Worm (Caenorhabditis elegans) whole organism, L2 larva: Measurements from ENCODE around the gene F19B2.5.

Source experiments
- F13H6.1 ChIP-seq: sonication (generic microtip); optimal IDR thresholded peaks from 2 replicates; lab custom pipeline; 2016; ENCODE audit warnings: missing genetic modification characterization, missing compliant biosample characterization
- ama-1 ChIP-seq: fragments of 150-350 bp; optimal IDR thresholded peaks from 2 replicates; lab custom pipeline; 2018; ENCODE audit warnings: inconsistent platforms
- fos-1 ChIP-seq: fragments of 150-350 bp; optimal IDR thresholded peaks from 2 replicates; lab custom pipeline; 2014; ENCODE audit warnings: missing biosample characterization, missing genetic modification characterization
- lin-13 ChIP-seq: fragments of 150-350 bp; optimal IDR thresholded peaks from 2 replicates; lab custom pipeline; 2014; ENCODE audit warnings: missing biosample characterization, missing genetic modification reagents, missing genetic modification characterization
- lin-39 ChIP-seq: fragments of 150-350 bp; optimal IDR thresholded peaks from 2 replicates; lab custom pipeline; 2014; ENCODE audit warnings: missing biosample characterization, missing genetic modification reagents, missing genetic modification characterization
- nhr-12 ChIP-seq: fragments of 150-350 bp; optimal IDR thresholded peaks from 2 replicates; lab custom pipeline; 2014; ENCODE audit warnings: missing biosample characterization, missing genetic modification characterization
- nhr-77 ChIP-seq: fragments of 150-350 bp; optimal IDR thresholded peaks from 2 replicates; lab custom pipeline; 2014; ENCODE audit warnings: missing biosample characterization, missing genetic modification characterization
- unc-39 ChIP-seq: fragments of 150-350 bp; optimal IDR thresholded peaks from 2 replicates; lab custom pipeline; 2014; ENCODE audit warnings: missing biosample characterization, missing genetic modification characterization

DNA sequence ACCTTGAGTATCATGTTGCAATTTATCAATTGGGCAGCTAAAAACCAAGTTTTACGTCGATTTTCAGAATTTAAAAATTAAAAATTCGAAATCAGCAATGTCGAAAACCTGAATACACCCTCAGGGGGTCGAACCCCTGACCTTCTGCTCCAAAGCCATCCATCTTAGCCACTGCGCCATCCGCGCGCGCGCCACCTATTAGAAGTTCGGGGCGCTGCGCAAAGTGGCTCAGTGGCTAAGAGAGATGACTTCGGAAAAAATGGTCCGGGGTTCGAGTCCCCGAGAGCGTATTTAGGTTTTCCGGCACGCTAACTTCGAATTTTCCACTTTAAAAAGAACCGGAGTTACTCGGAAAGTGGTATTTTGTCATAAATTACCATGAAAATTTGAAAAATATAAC lies 39.6 kb downstream of the F19B2.5 start:
- TF ChIP-seq lin-39 (tag; lab: Kevin White, UChicago) (no peak), ama-1 (no peak), unc-39 (no peak), F13H6.1 (tag; lab: Kevin White, UChicago) (no peak), fos-1 (tag; lab: Kevin White, UChicago) (no peak), lin-13 (no peak), nhr-77 (tag; lab: Kevin White, UChicago) (no peak), nhr-12 (tag; lab: Kevin White, UChicago) (no peak)
